Fruit fly (Drosophila melanogaster) whole organism, wandering third instar larva: ENCODE results near the gene Tis11.

ENCODE experiments used
- Abd-B ChIP-seq: fragments of >200 bp; optimal IDR thresholded peaks from 2 replicates; lab custom pipeline; 2017; ENCODE audit warnings: missing biosample characterization, missing genetic modification characterization
- CG32264 ChIP-seq: fragments of 200-800 bp; sonication (Bioruptor generic); optimal IDR thresholded peaks from 2 replicates; lab custom pipeline; 2016; ENCODE audit warnings: missing biosample characterization, missing genetic modification characterization
- CG9705 ChIP-seq: fragments of 200-800 bp; sonication (Bioruptor generic); optimal IDR thresholded peaks from 2 replicates; lab custom pipeline; 2018; ENCODE audit warnings: missing biosample characterization, mild to moderate bottlenecking, missing genetic modification characterization
- CrebA ChIP-seq: fragments of 200-800 bp; sonication (Bioruptor generic); optimal IDR thresholded peaks from 2 replicates; lab custom pipeline; 2016; ENCODE audit warnings: missing biosample characterization, mild to moderate bottlenecking, missing genetic modification characterization, borderline replicate concordance
- Dfd ChIP-seq: fragments of >200 bp; optimal IDR thresholded peaks from 2 replicates; lab custom pipeline; 2017; ENCODE audit warnings: missing biosample characterization, missing genetic modification characterization
- Dif ChIP-seq: fragments of 200-275, 200-300 bp; sonication (Bioruptor generic); optimal IDR thresholded peaks from 2 replicates; lab custom pipeline; 2018; ENCODE audit warnings: missing biosample characterization, missing genetic modification characterization; ENCODE audit not compliant: partially characterized antibody
- GATAd ChIP-seq: sonication (Bioruptor generic); optimal IDR thresholded peaks from 2 replicates; lab custom pipeline; 2016; ENCODE audit warnings: missing biosample characterization, missing genetic modification characterization
- HLH106 ChIP-seq: fragments of 200-800 bp; optimal IDR thresholded peaks from 3 replicates; lab custom pipeline; 2019; ENCODE audit warnings: missing biosample characterization, mild to moderate bottlenecking, missing genetic modification characterization, moderate library complexity
- Hnf4 ChIP-seq: fragments of 200-800 bp; sonication (Bioruptor generic); optimal IDR thresholded peaks from 2 replicates; lab custom pipeline; 2016; ENCODE audit warnings: missing biosample characterization, mild to moderate bottlenecking, missing genetic modification characterization
- Hr78 ChIP-seq: fragments of >200 bp; optimal IDR thresholded peaks from 2 replicates; lab custom pipeline; 2017; ENCODE audit warnings: missing biosample characterization, missing genetic modification characterization
- Hr83 ChIP-seq: fragments of 200-300 bp; sonication (Bioruptor generic); optimal IDR thresholded peaks from 2 replicates; lab custom pipeline; 2016; ENCODE audit warnings: missing biosample characterization, mild to moderate bottlenecking, missing genetic modification characterization, moderate library complexity; ENCODE audit not compliant: poor library complexity, severe bottlenecking
- Jra ChIP-seq: sonication (Bioruptor generic); optimal IDR thresholded peaks from 2 replicates; lab custom pipeline; 2016; ENCODE audit warnings: missing biosample characterization, missing genetic modification characterization
- Mio ChIP-seq: sonication (Bioruptor generic); optimal IDR thresholded peaks from 2 replicates; lab custom pipeline; 2016; ENCODE audit warnings: missing biosample characterization, missing genetic modification characterization
- Myc ChIP-seq: fragments of >200 bp; optimal IDR thresholded peaks from 2 replicates; lab custom pipeline; 2017
- N ChIP-seq: fragments of >200 bp; optimal IDR thresholded peaks from 2 replicates; lab custom pipeline; 2018; ENCODE audit warnings: missing biosample characterization, missing external identifiers, missing genetic modification characterization
- OdsH ChIP-seq: fragments of 200-800 bp; sonication (Bioruptor generic); optimal IDR thresholded peaks from 2 replicates; lab custom pipeline; 2016; ENCODE audit warnings: missing biosample characterization, mild to moderate bottlenecking, missing genetic modification characterization
- Rel ChIP-seq, 2 experiments: fragments of 200-800 bp; sonication (Bioruptor generic) in 1 of 2; optimal IDR thresholded peaks; 2 replicates in 1 of 2; 3 replicates in 1 of 2; lab custom pipeline; 2016 to 2019; ENCODE audit warnings: mild to moderate bottlenecking in 2 of 2, missing biosample characterization in 2 of 2, missing genetic modification characterization in 2 of 2, moderate library complexity in 1 of 2
- Sp1 ChIP-seq: fragments of 200-800 bp; sonication (Bioruptor generic); optimal IDR thresholded peaks from 3 replicates; lab custom pipeline; 2019; ENCODE audit warnings: missing biosample characterization, mild to moderate bottlenecking, missing genetic modification characterization, moderate library complexity
- Vsx2 ChIP-seq: fragments of 200-300, 225-300 bp; sonication (Bioruptor generic); optimal IDR thresholded peaks from 2 replicates; lab custom pipeline; 2018; ENCODE audit warnings: missing biosample characterization, missing genetic modification characterization; ENCODE audit not compliant: partially characterized antibody
- br ChIP-seq: fragments of 200-800 bp; sonication (Bioruptor generic); optimal IDR thresholded peaks from 2 replicates; lab custom pipeline; 2016; ENCODE audit warnings: missing biosample characterization, missing genetic modification characterization
- brk ChIP-seq: fragments of 200-800 bp; sonication (Bioruptor generic); optimal IDR thresholded peaks from 2 replicates; lab custom pipeline; 2016; ENCODE audit warnings: missing biosample characterization, mild to moderate bottlenecking, missing genetic modification characterization
- dl ChIP-seq, 2 experiments: fragments of 175-275, 200-275 bp in 1 of 2; fragments of 200-275 bp in 1 of 2; sonication (Bioruptor generic); optimal IDR thresholded peaks; lab custom pipeline; 2018; ENCODE audit warnings: mild to moderate bottlenecking in 2 of 2, missing biosample characterization in 2 of 2, missing genetic modification characterization in 2 of 2, moderate library complexity in 2 of 2; ENCODE audit not compliant: partially characterized antibody in 2 of 2, insufficient read depth in 1 of 2
- dmrt93B ChIP-seq: fragments of 200-800 bp; sonication (Bioruptor generic); optimal IDR thresholded peaks from 2 replicates; lab custom pipeline; 2018; ENCODE audit warnings: missing biosample characterization, mild to moderate bottlenecking, missing genetic modification characterization
- dsf ChIP-seq: sonication (Bioruptor generic); optimal IDR thresholded peaks from 2 replicates; lab custom pipeline; 2016; ENCODE audit warnings: missing biosample characterization, missing genetic modification characterization, borderline replicate concordance
- ey ChIP-seq: fragments of 200-800 bp; sonication (Bioruptor generic); optimal IDR thresholded peaks from 2 replicates; lab custom pipeline; 2016; ENCODE audit warnings: missing biosample characterization, missing genetic modification characterization
- foxo ChIP-seq, 2 experiments: fragments of 200-800 bp; sonication (Bioruptor generic); optimal IDR thresholded peaks; 2 replicates in 1 of 2; 3 replicates in 1 of 2; lab custom pipeline; 2016 to 2017; ENCODE audit warnings: missing biosample characterization in 2 of 2, missing genetic modification characterization in 2 of 2
- fru ChIP-seq: fragments of 200-800 bp; sonication (Bioruptor generic); optimal IDR thresholded peaks from 3 replicates; lab custom pipeline; 2016; ENCODE audit warnings: missing biosample characterization, mild to moderate bottlenecking, missing genetic modification characterization
- h ChIP-seq: fragments of 200-800 bp; sonication (Bioruptor generic); optimal IDR thresholded peaks from 3 replicates; lab custom pipeline; 2016; ENCODE audit warnings: missing biosample characterization, mild to moderate bottlenecking, missing genetic modification characterization
- jim ChIP-seq: fragments of 175-275, 200-325 bp; sonication (Bioruptor generic); optimal IDR thresholded peaks from 2 replicates; lab custom pipeline; 2016; ENCODE audit warnings: missing biosample characterization, mild to moderate bottlenecking, missing genetic modification characterization
- lola ChIP-seq: fragments of >200 bp; optimal IDR thresholded peaks from 2 replicates; lab custom pipeline; 2017; ENCODE audit warnings: missing biosample characterization, missing genetic modification characterization
- pan ChIP-seq: fragments of >200 bp; optimal IDR thresholded peaks from 2 replicates; lab custom pipeline; 2017
- psq ChIP-seq: fragments of 200-800 bp; sonication (Bioruptor generic); optimal IDR thresholded peaks from 3 replicates; lab custom pipeline; 2017; ENCODE audit warnings: missing biosample characterization, mild to moderate bottlenecking, missing genetic modification characterization, moderate library complexity
- rgr ChIP-seq: fragments of 200-800 bp; sonication (Bioruptor generic); optimal IDR thresholded peaks from 3 replicates; lab custom pipeline; 2016; ENCODE audit warnings: missing biosample characterization, mild to moderate bottlenecking, missing genetic modification characterization
- sage ChIP-seq: fragments of 200-800 bp; sonication (Bioruptor generic); optimal IDR thresholded peaks from 2 replicates; lab custom pipeline; 2016; ENCODE audit warnings: missing biosample characterization, mild to moderate bottlenecking, missing genetic modification characterization
- sv ChIP-seq: fragments of 200-800 bp; sonication (Bioruptor generic); optimal IDR thresholded peaks from 3 replicates; lab custom pipeline; 2016; ENCODE audit warnings: missing biosample characterization, missing genetic modification characterization
- tai ChIP-seq: sonication (Bioruptor generic); optimal IDR thresholded peaks from 2 replicates; lab custom pipeline; 2016; ENCODE audit warnings: missing biosample characterization, missing genetic modification characterization
- usp ChIP-seq: fragments of >200 bp; optimal IDR thresholded peaks from 2 replicates; lab custom pipeline; 2017; ENCODE audit warnings: missing biosample characterization, missing genetic modification characterization
- woc ChIP-seq: sonication (Bioruptor generic); optimal IDR thresholded peaks from 2 replicates; lab custom pipeline; 2016; ENCODE audit warnings: missing biosample characterization, mild to moderate bottlenecking, missing genetic modification characterization

The Tis11 gene

DNA sequence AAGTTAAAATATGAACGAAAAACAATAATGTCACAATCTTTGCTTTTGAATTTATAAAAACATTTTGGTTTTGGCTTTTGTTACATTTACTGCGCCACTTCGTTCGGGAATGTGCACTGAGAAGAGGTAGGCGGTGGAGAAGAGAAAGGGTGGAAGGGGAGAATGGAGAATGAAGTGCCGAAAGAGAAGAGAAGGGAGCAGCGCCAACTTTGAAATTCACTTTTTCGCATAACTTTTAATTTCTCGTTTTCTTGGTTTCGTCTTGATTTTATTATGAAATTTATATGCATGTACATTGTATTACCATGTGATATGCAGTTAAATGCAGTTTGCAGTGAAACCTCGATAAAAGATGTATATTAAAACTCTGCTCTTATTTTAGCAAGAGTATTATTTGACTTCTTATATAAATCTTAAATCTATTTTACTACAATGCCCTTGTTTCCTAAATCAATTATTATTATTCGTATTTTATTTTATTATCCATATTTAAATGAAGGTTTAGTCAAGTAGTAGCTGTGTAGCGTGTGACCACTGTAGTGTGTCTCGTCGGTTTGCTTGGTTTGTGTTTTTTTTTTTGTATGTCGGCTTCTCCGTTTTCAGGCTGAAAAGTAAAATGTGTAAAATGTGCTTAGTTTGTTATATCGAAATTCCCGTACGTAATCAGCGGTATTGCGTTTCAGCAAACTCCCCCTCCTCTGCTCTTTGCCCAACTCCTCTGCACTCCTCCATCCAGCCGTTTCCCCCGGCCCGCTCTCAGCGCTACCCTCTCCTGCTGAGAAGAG, 3.7 kb downstream of the Tis11 start:
- no peak for TF ChIP-seq lola (GFP tag; lab: Kevin White, UChicago)
- TF ChIP-seq rgr (GFP tag; lab: Kevin White, UChicago) = peak; percentile 63
- TF ChIP-seq Abd-B (GFP tag; lab: Kevin White, UChicago) = no peak
- TF ChIP-seq Rel (GFP tag; optimal IDR thresholded peaks at IDR 0.05; lab: Kevin White, UChicago) = no peak
- TF ChIP-seq Rel (tag; optimal IDR thresholded peaks at IDR 0.05; lab: Kevin White, UChicago) = no peak
- TF ChIP-seq Dif (GFP tag; lab: Kevin White, UChicago) = no peak
- no peak for TF ChIP-seq Mio (GFP tag; lab: Kevin White, UChicago)
- no peak for TF ChIP-seq CG32264 (GFP tag; lab: Kevin White, UChicago)
- TF ChIP-seq Dfd (GFP tag; lab: Kevin White, UChicago) = no peak
- no peak for TF ChIP-seq dl (GFP tag; optimal IDR thresholded peaks at IDR 0.05; lab: Kevin White, UChicago; ENCODE audit: insufficient read depth in 1 of 2, partially characterized antibody in 2 of 2)
- TF ChIP-seq psq (GFP tag; lab: Kevin White, UChicago) = peak; percentile 59
- no peak for TF ChIP-seq CrebA (GFP tag; lab: Kevin White, UChicago)
- no peak for TF ChIP-seq Hr83 (GFP tag; lab: Kevin White, UChicago)
- peak; percentile 68 for TF ChIP-seq HLH106
- no peak for TF ChIP-seq fru (GFP tag; lab: Kevin White, UChicago)
- no peak for TF ChIP-seq dsf (GFP tag; lab: Kevin White, UChicago)
- TF ChIP-seq Vsx2 (GFP tag; lab: Kevin White, UChicago) = no peak
- TF ChIP-seq pan (lab: Kevin White, UChicago) = no peak
- no peak for TF ChIP-seq ey (GFP tag; lab: Kevin White, UChicago)
- TF ChIP-seq Hr78 (GFP tag; lab: Kevin White, UChicago) = no peak
- TF ChIP-seq woc = no peak
- no peak for TF ChIP-seq tai (GFP tag; lab: Kevin White, UChicago)
- no peak for TF ChIP-seq Jra
- no peak for TF ChIP-seq N (GFP tag; lab: Kevin White, UChicago)
- TF ChIP-seq br (GFP tag; lab: Kevin White, UChicago) = no peak
- no peak for TF ChIP-seq sv (GFP tag; lab: Kevin White, UChicago)
- TF ChIP-seq OdsH (GFP tag; lab: Kevin White, UChicago) = peak; percentile 59
- no peak for TF ChIP-seq usp (GFP tag; lab: Kevin White, UChicago)
- TF ChIP-seq Myc (lab: Kevin White, UChicago) = no peak
- TF ChIP-seq h (GFP tag; lab: Kevin White, UChicago) = peak; percentile 50
- no peak for TF ChIP-seq CG9705 (GFP tag; lab: Kevin White, UChicago)
- TF ChIP-seq jim = no peak
- no peak for TF ChIP-seq Hnf4 (GFP tag; lab: Kevin White, UChicago)
- peak; percentile 45 for TF ChIP-seq dmrt93B (GFP tag; lab: Kevin White, UChicago)
- TF ChIP-seq sage (GFP tag; lab: Kevin White, UChicago) = no peak
- TF ChIP-seq foxo (GFP tag; optimal IDR thresholded peaks at IDR 0.05; lab: Kevin White, UChicago) = peak in 1 of 2 experiments; percentile 72
- TF ChIP-seq brk (GFP tag; lab: Kevin White, UChicago) = no peak
- TF ChIP-seq GATAd = no peak
- TF ChIP-seq Sp1 (GFP tag; lab: Kevin White, UChicago) = peak; percentile 72
- TF ChIP-seq, all 38 proteins: peak for 8

- TF ChIP-seq Rel (GFP tag; optimal IDR thresholded peaks at IDR 0.05; lab: Kevin White, UChicago) (no peak), Rel (tag; optimal IDR thresholded peaks at IDR 0.05; lab: Kevin White, UChicago) (peak; percentile 61), pan (lab: Kevin White, UChicago) (no peak), Dif (GFP tag; lab: Kevin White, UChicago) (peak; percentile 21), Sp1 (GFP tag; lab: Kevin White, UChicago) (peak; percentile 16), jim (no peak), dl (GFP tag; optimal IDR thresholded peaks at IDR 0.05; lab: Kevin White, UChicago; ENCODE audit: insufficient read depth in 1 of 2, partially characterized antibody in 2 of 2) (no peak), fru (GFP tag; lab: Kevin White, UChicago) (peak; percentile 62), psq (GFP tag; lab: Kevin White, UChicago) (peak; percentile 96)
Observed at dm6 chrX:12663464-12663938, 4.3 kb downstream of the Tis11 start.
